Fruit fly (Drosophila melanogaster) whole organism, adult: ENCODE results near the gene CG45413.

Experiments used
- CG11617 ChIP-seq: fragments of 200-800 bp; sonication (Bioruptor generic); optimal IDR thresholded peaks from 2 replicates; lab custom pipeline; 2017; ENCODE audit warnings: mild to moderate bottlenecking, missing biosample characterization, missing genetic modification reagents, missing genetic modification characterization
- CG12768 ChIP-seq: fragments of 200-800 bp; sonication (Bioruptor generic); optimal IDR thresholded peaks from 2 replicates; lab custom pipeline; 2017; ENCODE audit warnings: missing biosample characterization, missing genetic modification characterization, mild to moderate bottlenecking, moderate library complexity, missing genetic modification reagents
- CG14711 ChIP-seq: fragments of 200-800 bp; sonication (Bioruptor generic); optimal IDR thresholded peaks from 2 replicates; lab custom pipeline; 2018; ENCODE audit warnings: missing biosample characterization, mild to moderate bottlenecking, missing genetic modification characterization, moderate library complexity
- CG1620 ChIP-seq: fragments of 200-800 bp; sonication (Bioruptor generic); optimal IDR thresholded peaks from 2 replicates; lab custom pipeline; 2016; ENCODE audit warnings: missing biosample characterization, missing genetic modification characterization
- CG33017 ChIP-seq: fragments of 200-800 bp; sonication (Bioruptor generic); optimal IDR thresholded peaks from 2 replicates; lab custom pipeline; 2018; ENCODE audit warnings: missing biosample characterization, mild to moderate bottlenecking, missing genetic modification characterization, moderate library complexity
- CG5204 ChIP-seq: fragments of 200-800 bp; sonication (Bioruptor generic); optimal IDR thresholded peaks from 2 replicates; lab custom pipeline; 2016; ENCODE audit warnings: missing biosample characterization, missing genetic modification characterization
- CG7045 ChIP-seq: fragments of 200-800 bp; sonication (Bioruptor generic); optimal IDR thresholded peaks from 2 replicates; lab custom pipeline; 2017; ENCODE audit warnings: missing biosample characterization, mild to moderate bottlenecking, missing genetic modification characterization
- CG7101 ChIP-seq: fragments of 200-800 bp; sonication (Bioruptor generic); optimal IDR thresholded peaks from 2 replicates; lab custom pipeline; 2018; ENCODE audit warnings: missing biosample characterization, mild to moderate bottlenecking, missing genetic modification characterization, moderate library complexity
- Clk ChIP-seq: fragments of 200-800 bp; sonication (Bioruptor generic); optimal IDR thresholded peaks from 2 replicates; lab custom pipeline; 2017; ENCODE audit warnings: missing biosample characterization, missing genetic modification characterization
- Crg-1 ChIP-seq: fragments of 200-800 bp; sonication (Bioruptor generic); optimal IDR thresholded peaks from 2 replicates; lab custom pipeline; 2016; ENCODE audit warnings: missing biosample characterization, missing genetic modification characterization
- Hr96 ChIP-seq: fragments of 200-800 bp; sonication (Bioruptor generic); optimal IDR thresholded peaks from 2 replicates; lab custom pipeline; 2016; ENCODE audit warnings: missing biosample characterization, missing genetic modification characterization
- Mnt ChIP-seq: fragments of 200-800 bp; sonication (Bioruptor generic); optimal IDR thresholded peaks from 2 replicates; lab custom pipeline; 2016; ENCODE audit warnings: missing biosample characterization, mild to moderate bottlenecking, missing genetic modification characterization
- bab1 ChIP-seq: fragments of 200-800 bp; sonication (Bioruptor generic); optimal IDR thresholded peaks from 3 replicates; lab custom pipeline; 2019; ENCODE audit warnings: missing biosample characterization, mild to moderate bottlenecking, missing genetic modification characterization, moderate library complexity
- cic ChIP-seq: fragments of 200-800 bp; sonication (Bioruptor generic); optimal IDR thresholded peaks from 2 replicates; lab custom pipeline; 2017; ENCODE audit warnings: missing biosample characterization, mild to moderate bottlenecking, missing genetic modification characterization, moderate library complexity
- cnc ChIP-seq, 2 experiments: fragments of >200 bp; optimal IDR thresholded peaks; 2 replicates each; lab custom pipeline; 2017
- kay ChIP-seq: fragments of 200-800 bp; sonication (Bioruptor generic); peaks from one replicate; lab custom pipeline; 2016; ENCODE audit warnings: missing biosample characterization, missing genetic modification characterization, borderline replicate concordance
- ovo ChIP-seq: fragments of 200-800 bp; sonication (Bioruptor generic); optimal IDR thresholded peaks from 2 replicates; lab custom pipeline; 2016; ENCODE audit warnings: missing biosample characterization, missing genetic modification characterization
- pad ChIP-seq: fragments of 200-800 bp; sonication (Bioruptor generic); optimal IDR thresholded peaks from 3 replicates; lab custom pipeline; 2017; ENCODE audit warnings: missing biosample characterization, missing genetic modification characterization, mild to moderate bottlenecking, moderate library complexity, missing genetic modification reagents
- tj ChIP-seq: fragments of 200-800 bp; sonication (Bioruptor generic); optimal IDR thresholded peaks from 3 replicates; lab custom pipeline; 2017; ENCODE audit warnings: missing biosample characterization, mild to moderate bottlenecking, missing genetic modification characterization, moderate library complexity
- toe ChIP-seq: fragments of 200-800 bp; sonication (Bioruptor generic); optimal IDR thresholded peaks from 2 replicates; lab custom pipeline; 2016; ENCODE audit warnings: missing biosample characterization, missing genetic modification characterization

CG45413 gene

DNA sequence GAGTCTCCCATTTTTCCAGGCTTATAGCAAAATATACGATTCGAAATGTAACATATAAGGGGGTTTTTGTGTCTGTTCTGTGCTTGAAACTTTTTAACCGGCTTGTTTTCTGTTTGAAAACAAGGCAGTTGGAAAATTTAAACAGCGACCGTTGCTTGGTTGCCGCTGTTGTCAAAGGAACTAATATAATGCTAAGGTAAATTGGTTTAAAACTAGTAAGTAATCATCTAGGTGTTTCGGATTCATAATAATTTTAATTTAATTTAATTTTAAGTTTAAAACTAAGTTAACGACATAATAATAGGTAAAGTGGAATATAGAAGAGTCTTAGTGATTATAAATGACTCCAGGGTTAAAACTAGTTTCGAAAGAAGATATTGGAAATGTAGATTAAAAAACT is 36.0 kb upstream of the CG45413 start, which contains the start of gene CG10064:
TSS of gene CG10064 (minus strand) at position 101 of the 400 bp plus-strand sequence.
- TF ChIP-seq CG12768 (GFP tag; lab: Kevin White, UChicago) (no peak), Clk (no peak), cic (no peak), toe (GFP tag; lab: Kevin White, UChicago) (no peak), bab1 (GFP tag; lab: Kevin White, UChicago) (no peak), CG33017 (no peak), CG7101 (tag; lab: Kevin White, UChicago) (no peak), CG1620 (GFP tag; lab: Kevin White, UChicago) (no peak), CG14711 (tag; lab: Kevin White, UChicago) (no peak), tj (no peak)

DNA sequence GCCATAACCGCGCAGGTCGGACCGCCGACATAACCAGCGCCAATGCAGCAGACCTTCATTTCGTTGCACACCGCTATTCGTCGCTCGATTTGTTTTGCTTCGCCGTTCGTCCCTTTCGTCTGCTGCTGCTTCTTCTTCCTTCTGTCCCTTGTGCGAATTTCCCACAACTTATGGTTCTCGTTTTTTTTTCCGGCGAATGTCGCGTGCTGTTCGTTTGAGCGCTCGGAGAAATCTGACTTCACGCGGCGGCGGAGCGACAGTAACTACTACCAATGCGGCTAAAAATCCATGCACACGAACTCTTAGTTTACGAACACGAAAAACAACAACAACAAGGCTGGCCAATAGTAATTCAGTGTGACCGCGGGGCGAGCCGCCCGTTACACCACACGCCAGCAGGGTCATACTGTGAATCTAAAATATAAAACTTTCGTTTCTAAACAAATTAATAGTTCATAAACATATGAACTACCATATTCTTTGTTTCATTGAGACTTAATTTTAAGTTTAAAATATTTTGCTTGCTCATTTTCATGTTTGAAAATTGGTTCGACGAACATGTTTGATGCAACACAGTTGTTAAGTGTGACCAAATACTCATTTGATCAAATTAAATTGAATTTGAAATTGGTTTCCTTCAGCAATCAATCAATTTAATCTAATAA is 32.9 kb upstream of the CG45413 start, which contains the start of gene sgl:
TSS of gene sgl (minus strand) at position 271 of the 665 bp plus-strand sequence.
- TF ChIP-seq cnc (optimal IDR thresholded peaks at IDR 0.05; lab: Kevin White, UChicago) (no peak), CG7101 (tag; lab: Kevin White, UChicago) (peak; percentile 29), Mnt (peak; percentile 98), CG14711 (tag; lab: Kevin White, UChicago) (no peak), toe (GFP tag; lab: Kevin White, UChicago) (no peak), cic (peak; percentile 87), Hr96 (GFP tag; lab: Kevin White, UChicago) (peak; percentile 15), CG7045 (peak; percentile 37), CG33017 (peak; percentile 66), Clk (no peak), CG11617 (peak; percentile 18), ovo (GFP tag; lab: Kevin White, UChicago) (peak; percentile 61), CG5204 (GFP tag; lab: Kevin White, UChicago) (no peak), CG12768 (GFP tag; lab: Kevin White, UChicago) (peak; percentile 74), bab1 (GFP tag; lab: Kevin White, UChicago) (peak; percentile 73), kay (GFP tag; lab: Kevin White, UChicago) (no peak), CG1620 (GFP tag; lab: Kevin White, UChicago) (peak; percentile 26), tj (peak; percentile 43), Crg-1 (GFP tag; lab: Kevin White, UChicago) (peak; percentile 5), pad (GFP tag; lab: Kevin White, UChicago) (peak; percentile 15)

DNA sequence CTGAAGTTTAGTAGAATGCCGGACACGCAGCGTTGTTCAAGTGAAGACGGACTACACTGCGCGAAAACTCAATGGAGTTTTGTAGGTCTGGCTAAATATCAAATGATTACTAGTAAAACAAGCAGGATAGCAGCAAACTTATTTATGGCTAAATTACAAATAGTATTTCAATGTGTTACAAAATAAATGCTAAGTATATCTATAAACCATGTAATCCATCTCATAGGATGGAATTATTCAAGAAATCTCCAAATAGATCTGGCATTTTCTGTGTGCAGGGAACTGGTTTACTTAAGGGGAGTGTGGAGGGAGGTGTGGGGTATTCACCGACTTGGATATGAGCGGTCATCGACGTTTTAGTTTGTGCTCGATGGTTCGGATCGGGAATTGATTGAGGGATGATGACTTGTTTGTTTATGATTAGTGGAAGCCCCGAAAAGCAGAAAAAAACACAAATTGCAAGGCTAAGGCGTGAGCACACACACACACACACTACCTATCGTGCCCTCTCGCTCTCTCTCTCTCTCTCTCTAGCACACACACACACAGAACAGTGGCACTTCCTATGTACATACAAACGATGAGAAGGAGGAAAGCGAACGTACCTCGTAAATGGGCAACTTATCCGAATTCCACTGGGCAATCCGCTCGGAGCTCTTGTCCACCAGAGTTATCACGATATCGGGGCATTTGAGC is 32.2 kb upstream of the CG45413 start:
- no peak for TF ChIP-seq CG14711 (tag; lab: Kevin White, UChicago)
- no peak for TF ChIP-seq tj
- TF ChIP-seq Crg-1 (GFP tag; lab: Kevin White, UChicago) = no peak
- TF ChIP-seq Hr96 (GFP tag; lab: Kevin White, UChicago) = no peak

DNA sequence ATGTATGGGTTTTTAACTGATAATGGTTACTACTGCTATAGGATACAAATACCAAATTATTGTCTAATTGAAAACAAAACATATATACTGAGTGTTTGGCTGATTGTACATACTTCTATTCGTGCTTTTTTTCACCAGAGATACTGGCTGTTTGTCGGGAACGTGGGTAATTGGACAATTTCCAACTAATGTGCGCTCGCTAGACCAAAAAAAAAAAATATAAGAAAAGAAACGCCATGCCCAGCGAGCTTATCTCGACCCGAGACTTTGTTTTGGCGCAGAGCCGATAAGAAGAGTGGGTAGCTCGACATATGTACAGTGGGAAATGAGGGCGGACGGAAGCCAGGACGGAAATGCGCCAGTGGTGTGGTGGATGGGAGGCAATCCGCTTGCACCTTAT is 31.4 kb upstream of the CG45413 start:
- TF ChIP-seq CG7101 (tag; lab: Kevin White, UChicago) (no peak), Mnt (peak; percentile 18), cic (peak; percentile 18)

DNA sequence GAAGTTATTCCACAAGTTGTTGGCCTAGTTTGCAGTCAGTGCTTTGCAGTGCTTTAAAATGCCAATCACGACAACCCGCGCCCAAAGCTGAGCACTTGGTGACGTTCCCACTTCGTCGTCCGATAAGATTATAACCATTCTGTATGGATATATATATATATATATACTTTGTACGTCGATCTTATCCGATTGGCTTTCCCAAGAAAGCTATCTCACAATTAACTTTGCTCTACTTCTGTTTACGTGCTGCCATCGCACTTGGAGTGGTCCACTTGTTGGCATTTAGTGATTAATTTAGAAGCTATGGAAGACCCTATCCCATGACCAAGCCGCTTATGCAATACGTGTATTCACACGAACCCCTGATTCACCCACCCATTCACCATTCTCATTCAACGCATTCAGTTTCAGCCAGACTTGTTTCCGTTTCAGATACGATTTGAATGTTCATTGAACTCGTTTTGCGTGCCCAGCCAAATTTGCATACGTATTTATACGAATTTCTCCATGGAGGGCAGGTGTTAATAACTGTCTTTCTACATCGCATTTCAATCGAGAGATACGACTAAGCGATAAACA is 30.3 kb upstream of the CG45413 start:
- peak; percentile 89 for TF ChIP-seq kay (GFP tag; lab: Kevin White, UChicago)
- TF ChIP-seq CG7101 (tag; lab: Kevin White, UChicago) = no peak
- TF ChIP-seq cic = peak; percentile 31

- TF ChIP-seq pad (GFP tag; lab: Kevin White, UChicago) = no peak
- no peak for TF ChIP-seq tj
- TF ChIP-seq ovo (GFP tag; lab: Kevin White, UChicago) = peak; percentile 3
- TF ChIP-seq Mnt = peak; percentile 32
- TF ChIP-seq toe (GFP tag; lab: Kevin White, UChicago) = no peak
- no peak for TF ChIP-seq Hr96 (GFP tag; lab: Kevin White, UChicago)
- no peak for TF ChIP-seq CG7045
- TF ChIP-seq bab1 (GFP tag; lab: Kevin White, UChicago) = peak; percentile 26
- no peak for TF ChIP-seq CG7101 (tag; lab: Kevin White, UChicago)
- TF ChIP-seq CG11617 = no peak
- TF ChIP-seq CG1620 (GFP tag; lab: Kevin White, UChicago) = no peak
- peak; percentile 10 for TF ChIP-seq CG14711 (tag; lab: Kevin White, UChicago)
- TF ChIP-seq CG5204 (GFP tag; lab: Kevin White, UChicago) = no peak
- TF ChIP-seq cic = no peak
- TF ChIP-seq Crg-1 (GFP tag; lab: Kevin White, UChicago) = no peak
- TF ChIP-seq CG12768 (GFP tag; lab: Kevin White, UChicago) = no peak
- peak; percentile 75 for TF ChIP-seq kay (GFP tag; lab: Kevin White, UChicago)
- no peak for TF ChIP-seq cnc (optimal IDR thresholded peaks at IDR 0.05; lab: Kevin White, UChicago)
- TF ChIP-seq Clk = no peak
- no peak for TF ChIP-seq CG33017
These were observed 26.1 kb upstream of the CG45413 start, which contains the start of the genes Uqcc1 and Surf1 for dm6 chr3L:6957753-6958420. Gene Uqcc1 (minus strand): TSS chr3L:6958108. Gene Surf1 (plus strand): TSS chr3L:6958346.
